Worm (Caenorhabditis elegans): ENCODE data around the gene ZK899.5.

- TF ChIP-seq ceh-36 (tag; optimal IDR thresholded peaks at IDR 0.05) = no peak
- peak; percentile 19; the same call in 1 of the 2 replicates for TF ChIP-seq flt-1 (GFP tag; IDR thresholded peaks at IDR 0.05)
Observed at ce11 chrX:9465722-9466132, 5.0 kb upstream of the ZK899.5 start.

All from whole organism, early embryonic.